Fruit fly (Drosophila melanogaster) whole organism, embryonic: ENCODE results near the gene Oatp26F.

Source experiments
- ATbp ChIP-seq: fragments of 200-800 bp; sonication (Bioruptor generic); optimal IDR thresholded peaks from 2 replicates; lab custom pipeline; 2017; ENCODE audit warnings: missing biosample characterization, mild to moderate bottlenecking, missing genetic modification characterization, missing genetic modification reagents
- Asciz ChIP-seq: fragments of 200-800 bp; sonication (Bioruptor generic); optimal IDR thresholded peaks from 2 replicates; lab custom pipeline; 2017; ENCODE audit warnings: missing biosample characterization, mild to moderate bottlenecking, missing genetic modification characterization, missing genetic modification reagents
- CG10209 ChIP-seq: fragments of 200-800 bp; sonication (Bioruptor generic); optimal IDR thresholded peaks from 3 replicates; lab custom pipeline; 2017; ENCODE audit warnings: missing biosample characterization, mild to moderate bottlenecking, missing genetic modification characterization, missing genetic modification reagents
- CG1024 ChIP-seq: fragments of 200-800 bp; sonication (Bioruptor generic); IDR thresholded peaks from 2 replicates; pipeline ENCODE4 v1.3.6; 2022; ENCODE audit warnings: missing biosample characterization, missing genetic modification characterization
- CG10274 ChIP-seq: fragments of 200-800 bp; sonication (Bioruptor generic); optimal IDR thresholded peaks from 3 replicates; lab custom pipeline; 2017; ENCODE audit warnings: missing biosample characterization, mild to moderate bottlenecking, missing genetic modification characterization
- CG10565 ChIP-seq: fragments of 200-800 bp; sonication (Bioruptor generic); optimal IDR thresholded peaks from 3 replicates; lab custom pipeline; 2016; ENCODE audit warnings: missing biosample characterization, mild to moderate bottlenecking, missing genetic modification characterization
- CG10979 ChIP-seq: fragments of 200-800 bp; sonication (Bioruptor generic); optimal IDR thresholded peaks from 2 replicates; lab custom pipeline; 2018; ENCODE audit warnings: missing biosample characterization, mild to moderate bottlenecking, missing genetic modification characterization, moderate library complexity
- CG11504 ChIP-seq: fragments of 200-800 bp; sonication (Bioruptor generic); optimal IDR thresholded peaks from 3 replicates; lab custom pipeline; 2019; ENCODE audit warnings: missing biosample characterization, mild to moderate bottlenecking, missing genetic modification characterization, moderate library complexity
- CG12299 ChIP-seq: fragments of 200-800 bp; sonication (Bioruptor generic); optimal IDR thresholded peaks from 2 replicates; lab custom pipeline; 2018; ENCODE audit warnings: missing biosample characterization, mild to moderate bottlenecking, missing genetic modification characterization
- CG12744 ChIP-seq: fragments of 200-800 bp; sonication (Bioruptor generic); optimal IDR thresholded peaks from 2 replicates; lab custom pipeline; 2016; ENCODE audit warnings: missing biosample characterization, missing genetic modification characterization
- CG13775 ChIP-seq: fragments of 200-800 bp; sonication (Bioruptor generic); optimal IDR thresholded peaks from 3 replicates; lab custom pipeline; 2017; ENCODE audit warnings: missing biosample characterization, mild to moderate bottlenecking, missing genetic modification characterization
- CG14710 ChIP-seq: fragments of 200-800 bp; sonication (Bioruptor generic); optimal IDR thresholded peaks from 3 replicates; lab custom pipeline; 2019; ENCODE audit warnings: missing biosample characterization, mild to moderate bottlenecking, missing genetic modification characterization, moderate library complexity
- CG15696 ChIP-seq: fragments of 200-800 bp; sonication (Bioruptor generic); optimal IDR thresholded peaks from 2 replicates; lab custom pipeline; 2019; ENCODE audit warnings: missing biosample characterization, mild to moderate bottlenecking, missing genetic modification characterization, moderate library complexity
- CG18476 ChIP-seq: fragments of 200-800 bp; sonication (Bioruptor generic); optimal IDR thresholded peaks from 2 replicates; lab custom pipeline; 2016; ENCODE audit warnings: missing biosample characterization, mild to moderate bottlenecking, missing genetic modification characterization
- CG18764 ChIP-seq: fragments of 200-800 bp; sonication (Bioruptor generic); optimal IDR thresholded peaks from 3 replicates; lab custom pipeline; 2016; ENCODE audit warnings: missing biosample characterization, missing genetic modification characterization
- CG3065 ChIP-seq: fragments of 200-800 bp; sonication (Bioruptor generic); optimal IDR thresholded peaks from 2 replicates; lab custom pipeline; 2016; ENCODE audit warnings: missing biosample characterization, missing genetic modification characterization
- CG3995 ChIP-seq: fragments of 200-800 bp; sonication (Bioruptor generic); optimal IDR thresholded peaks from 3 replicates; lab custom pipeline; 2016; ENCODE audit warnings: missing biosample characterization, missing genetic modification characterization
- CG4730 ChIP-seq: fragments of 200-800 bp; sonication (Bioruptor generic); IDR thresholded peaks from 2 replicates; pipeline ENCODE4 v1.3.6; 2022; ENCODE audit warnings: missing biosample characterization, missing genetic modification characterization
- CG7271 ChIP-seq: fragments of 200-800 bp; sonication (Bioruptor generic); optimal IDR thresholded peaks from 2 replicates; lab custom pipeline; 2018; ENCODE audit warnings: missing biosample characterization, mild to moderate bottlenecking, missing genetic modification characterization, moderate library complexity
- CG7987 ChIP-seq: fragments of 200-800 bp; sonication (Bioruptor generic); optimal IDR thresholded peaks from 2 replicates; lab custom pipeline; 2018; ENCODE audit warnings: missing biosample characterization, mild to moderate bottlenecking, missing genetic modification characterization, moderate library complexity
- CG9609 ChIP-seq: fragments of 200-800 bp; sonication (Bioruptor generic); optimal IDR thresholded peaks from 3 replicates; lab custom pipeline; 2016; ENCODE audit warnings: missing biosample characterization, missing genetic modification characterization
- Chrac-16 ChIP-seq: fragments of 200-800 bp; sonication (Bioruptor generic); optimal IDR thresholded peaks from 3 replicates; lab custom pipeline; 2016; ENCODE audit warnings: missing biosample characterization, missing genetic modification characterization
- Dll ChIP-seq: fragments of 200-800 bp; sonication (Bioruptor generic); IDR thresholded peaks from 4 replicates; pipeline ENCODE4 v1.3.6; 2022; ENCODE audit warnings: missing biosample characterization, missing genetic modification characterization; ENCODE audit not compliant: partially characterized antibody
- Dref ChIP-seq: fragments of 200-800 bp; sonication (Bioruptor generic); IDR thresholded peaks from 2 replicates; pipeline ENCODE4 v1.3.6; 2022; ENCODE audit warnings: missing biosample characterization, missing genetic modification characterization
- E2f2 ChIP-seq: fragments of 200-800 bp; sonication (Bioruptor generic); IDR thresholded peaks from 2 replicates; pipeline ENCODE4 v1.3.6; 2022; ENCODE audit warnings: missing biosample characterization, missing genetic modification characterization
- GATAe ChIP-seq: fragments of 200-800 bp; sonication (Bioruptor generic); conservative IDR thresholded peaks from 2 replicates; pipeline ENCODE4 v1.3.6; 2022; ENCODE audit warnings: missing biosample characterization, missing genetic modification characterization
- Hey ChIP-seq: fragments of 200-800 bp; sonication (Bioruptor generic); optimal IDR thresholded peaks from 3 replicates; lab custom pipeline; 2018; ENCODE audit warnings: missing biosample characterization, mild to moderate bottlenecking, missing genetic modification characterization
- Hmr ChIP-seq: fragments of 200-800 bp; sonication (Bioruptor generic); optimal IDR thresholded peaks from 3 replicates; lab custom pipeline; 2017; ENCODE audit warnings: mild to moderate bottlenecking, missing biosample characterization, missing genetic modification reagents, missing genetic modification characterization
- Lim3 ChIP-seq: fragments of 200-800 bp; sonication (Bioruptor generic); IDR thresholded peaks from 2 replicates; pipeline ENCODE4 v1.3.6; 2022; ENCODE audit warnings: missing biosample characterization, missing genetic modification characterization
- Ptx1 ChIP-seq: fragments of 200-800 bp; sonication (Bioruptor generic); IDR thresholded peaks from 2 replicates; pipeline ENCODE4 v1.3.6; 2022; ENCODE audit warnings: missing biosample characterization, missing genetic modification characterization
- Rx ChIP-seq: fragments of 200-800 bp; sonication (Bioruptor generic); IDR thresholded peaks from 2 replicates; pipeline ENCODE4 v1.3.6; 2022; ENCODE audit warnings: missing biosample characterization, missing genetic modification characterization
- Scr ChIP-seq: fragments of 200-800 bp; sonication (Bioruptor generic); IDR thresholded peaks from 2 replicates; pipeline ENCODE4 v1.3.6; 2022; ENCODE audit warnings: missing biosample characterization, missing genetic modification characterization; ENCODE audit not compliant: partially characterized antibody
- Vsx1 ChIP-seq: fragments of 200-800 bp; sonication (Bioruptor generic); optimal IDR thresholded peaks from 2 replicates; lab custom pipeline; 2017; ENCODE audit warnings: missing biosample characterization, mild to moderate bottlenecking, missing genetic modification characterization, missing genetic modification reagents
- ap ChIP-seq: fragments of 200-800 bp; sonication (Bioruptor generic); IDR thresholded peaks from 2 replicates; pipeline ENCODE4 v1.3.6; 2022; ENCODE audit warnings: missing biosample characterization, missing genetic modification characterization
- dan ChIP-seq: fragments of 200-800 bp; sonication (Bioruptor generic); IDR thresholded peaks from 2 replicates; pipeline ENCODE4 v1.3.6; 2022; ENCODE audit warnings: missing biosample characterization, missing genetic modification characterization
- dati ChIP-seq: fragments of 200-800 bp; sonication (Bioruptor generic); IDR thresholded peaks from 2 replicates; pipeline ENCODE4 v1.3.6; 2022; ENCODE audit warnings: missing biosample characterization, missing genetic modification characterization
- esg ChIP-seq: fragments of 200-800 bp; sonication (Bioruptor generic); conservative IDR thresholded peaks from 2 replicates; pipeline ENCODE4 v1.3.6; 2022; ENCODE audit warnings: missing biosample characterization, missing genetic modification characterization
- fd102C ChIP-seq: fragments of 200-800 bp; sonication (Bioruptor generic); optimal IDR thresholded peaks from 2 replicates; lab custom pipeline; 2018; ENCODE audit warnings: missing biosample characterization, mild to moderate bottlenecking, missing genetic modification characterization, moderate library complexity
- hb ChIP-seq: fragments of 200-800 bp; sonication (Bioruptor generic); IDR thresholded peaks from 3 replicates; pipeline ENCODE4 v1.3.6; 2022; ENCODE audit warnings: missing biosample characterization, missing genetic modification characterization; ENCODE audit not compliant: partially characterized antibody
- her ChIP-seq: fragments of 200-800 bp; sonication (Bioruptor generic); optimal IDR thresholded peaks from 2 replicates; lab custom pipeline; 2016; ENCODE audit warnings: missing biosample characterization, missing genetic modification characterization
- inv ChIP-seq: fragments of 200-800 bp; sonication (Bioruptor generic); IDR thresholded peaks from 2 replicates; pipeline ENCODE4 v1.3.6; 2022; ENCODE audit warnings: missing biosample characterization, missing genetic modification characterization; ENCODE audit not compliant: partially characterized antibody
- lab ChIP-seq: fragments of 200-800 bp; sonication (Bioruptor generic); optimal IDR thresholded peaks from 3 replicates; lab custom pipeline; 2017; ENCODE audit warnings: missing biosample characterization, missing genetic modification characterization, mild to moderate bottlenecking, moderate library complexity, missing genetic modification reagents
- lbe ChIP-seq: fragments of 200-800 bp; sonication (Bioruptor generic); optimal IDR thresholded peaks from 2 replicates; lab custom pipeline; 2016; ENCODE audit warnings: missing biosample characterization, mild to moderate bottlenecking, missing genetic modification characterization
- lov ChIP-seq, 2 experiments: fragments of 200-800 bp in 1 of 2; fragments of >200 bp in 1 of 2; sonication (Bioruptor generic) in 1 of 2; IDR thresholded peaks in 1 of 2; optimal IDR thresholded peaks in 1 of 2; 2 replicates in 1 of 2; 3 replicates in 1 of 2; pipeline versions ENCODE4 v1.3.6 to Lab custom; 2017 to 2022; ENCODE audit warnings: missing biosample characterization in 1 of 2, missing genetic modification characterization in 1 of 2
- nom ChIP-seq: fragments of 200-800 bp; sonication (Bioruptor generic); optimal IDR thresholded peaks from 2 replicates; lab custom pipeline; 2017; ENCODE audit warnings: missing biosample characterization, missing genetic modification characterization, mild to moderate bottlenecking, moderate library complexity, missing genetic modification reagents
- ro ChIP-seq: fragments of 200-800 bp; sonication (Bioruptor generic); IDR thresholded peaks from 2 replicates; pipeline ENCODE4 v1.3.6; 2022; ENCODE audit warnings: missing biosample characterization, missing genetic modification characterization
- schlank ChIP-seq: fragments of 200-800 bp; sonication (Bioruptor generic); optimal IDR thresholded peaks from 2 replicates; lab custom pipeline; 2018; ENCODE audit warnings: missing biosample characterization, mild to moderate bottlenecking, missing genetic modification characterization
- ssp ChIP-seq: fragments of 200-800 bp; sonication (Bioruptor generic); IDR thresholded peaks from 2 replicates; pipeline ENCODE4 v1.3.6; 2022; ENCODE audit warnings: missing biosample characterization, missing genetic modification characterization
- unpg ChIP-seq: fragments of 200-800 bp; sonication (Bioruptor generic); optimal IDR thresholded peaks from 3 replicates; lab custom pipeline; 2018; ENCODE audit warnings: missing biosample characterization, mild to moderate bottlenecking, missing genetic modification characterization, moderate library complexity

Oatp26F gene

DNA sequence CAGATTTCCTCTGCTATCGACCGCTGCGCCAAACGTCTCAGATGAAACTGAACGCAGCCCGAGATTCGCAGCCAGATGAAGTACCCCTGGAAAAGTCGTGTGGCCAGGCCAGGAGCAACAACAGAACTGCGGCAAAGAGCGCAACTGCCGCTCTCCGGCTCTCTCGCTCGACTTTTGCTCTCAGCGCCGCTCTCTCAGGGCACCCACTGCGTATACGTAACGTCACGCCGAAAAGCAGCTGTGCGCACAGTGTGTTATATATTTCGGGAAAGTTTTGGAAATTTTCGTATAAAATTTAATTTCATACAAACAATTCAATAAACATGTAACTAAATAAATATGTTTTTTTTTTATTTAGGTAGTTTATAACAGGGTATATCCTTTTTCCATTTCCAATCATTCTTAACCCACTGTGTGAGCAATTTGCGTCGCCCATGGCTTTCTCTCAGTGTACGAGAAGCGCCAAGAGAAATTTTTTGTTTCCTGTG is 31.1 kb downstream of the Oatp26F start, which contains the start of gene Dpp10 (continued):
- no peak for TF ChIP-seq Dll (GFP tag; lab: Robert Waterston, UW)
- peak; percentile 69 for TF ChIP-seq Vsx1 (GFP tag; lab: Kevin White, UChicago)
- peak; percentile 44 for TF ChIP-seq CG3995 (GFP tag; lab: Kevin White, UChicago)
- TF ChIP-seq hb (GFP tag; lab: Robert Waterston, UW), result no peak
- TF ChIP-seq Hmr (GFP tag; lab: Kevin White, UChicago), result peak; percentile 97
- TF ChIP-seq CG7271 (tag; lab: Kevin White, UChicago), result no peak
- peak; percentile 95 for TF ChIP-seq CG4730
- TF ChIP-seq lov (optimal IDR thresholded peaks at IDR 0.05; lab: Kevin White, UChicago), result no peak
- TF ChIP-seq lov (GFP tag; IDR thresholded peaks at IDR 0.05; lab: Robert Waterston, UW), result peak; percentile 80
- peak; percentile 84 for TF ChIP-seq CG18476 (GFP tag; lab: Kevin White, UChicago)
- TF ChIP-seq CG1024 (GFP tag; lab: Robert Waterston, UW), result peak; percentile 79
- peak; percentile 89 for TF ChIP-seq ap (GFP tag; lab: Robert Waterston, UW)
- TF ChIP-seq CG10209 (GFP tag; lab: Kevin White, UChicago), result peak; percentile 91
- peak; percentile 87 for TF ChIP-seq ssp (GFP tag; lab: Robert Waterston, UW)
- peak; percentile 84 for TF ChIP-seq ATbp
- peak; percentile 85 for TF ChIP-seq CG13775 (GFP tag; lab: Kevin White, UChicago)
- peak; percentile 86 for TF ChIP-seq CG12744 (GFP tag; lab: Kevin White, UChicago)
- TF ChIP-seq E2f2 (GFP tag; lab: Robert Waterston, UW), result peak; percentile 80
- peak; percentile 75 for TF ChIP-seq CG18764 (GFP tag; lab: Kevin White, UChicago)
- TF ChIP-seq lab, result peak; percentile 97
- TF ChIP-seq Dref, result peak; percentile 29
- peak; percentile 11 for TF ChIP-seq nom (GFP tag; lab: Kevin White, UChicago)
- TF ChIP-seq her, result peak; percentile 80
- TF ChIP-seq CG12299, result peak; percentile 88
- peak; percentile 81; the same call in 1 of the 2 replicates for TF ChIP-seq Lim3 (GFP tag; lab: Robert Waterston, UW)
- peak; percentile 88 for TF ChIP-seq unpg (GFP tag; lab: Kevin White, UChicago)
- TF ChIP-seq GATAe (GFP tag; lab: Robert Waterston, UW), result peak; percentile 92
- no peak for TF ChIP-seq CG14710 (tag; lab: Kevin White, UChicago)
- peak; percentile 85 for TF ChIP-seq schlank (tag; lab: Kevin White, UChicago)
- peak; percentile 82 for TF ChIP-seq ro (GFP tag; lab: Robert Waterston, UW)
- TF ChIP-seq Rx (GFP tag; lab: Robert Waterston, UW), result peak; percentile 89
- TF ChIP-seq Hey (tag; lab: Kevin White, UChicago), result peak; percentile 66
- no peak; the same call in 1 of the 2 replicates for TF ChIP-seq inv (GFP tag; lab: Robert Waterston, UW)
- TF ChIP-seq CG10979 (tag; lab: Kevin White, UChicago), result no peak
- TF ChIP-seq dati, result peak; percentile 71
- peak; percentile 78 for TF ChIP-seq Asciz (GFP tag; lab: Kevin White, UChicago)
- peak; percentile 65; the same call in 1 of the 2 replicates for TF ChIP-seq dan (GFP tag; lab: Robert Waterston, UW)
- peak; percentile 91 for TF ChIP-seq CG11504
- TF ChIP-seq CG9609 (GFP tag; lab: Kevin White, UChicago), result peak; percentile 80
- peak; percentile 60 for TF ChIP-seq CG7987 (GFP tag; lab: Kevin White, UChicago)
- no peak for TF ChIP-seq CG10565
- TF ChIP-seq CG10274 (GFP tag; lab: Kevin White, UChicago), result peak; percentile 70
- peak; percentile 26 for TF ChIP-seq CG3065
- TF ChIP-seq Chrac-16 (GFP tag; lab: Kevin White, UChicago), result peak; percentile 86
- TF ChIP-seq Ptx1 (GFP tag; lab: Robert Waterston, UW), result peak; percentile 97
- peak; percentile 95 for TF ChIP-seq esg (GFP tag; lab: Robert Waterston, UW)
- TF ChIP-seq fd102C (GFP tag; lab: Kevin White, UChicago), result no peak
- TF ChIP-seq Scr (GFP tag; lab: Robert Waterston, UW), result no peak; the same call in 1 of the 2 replicates
- TF ChIP-seq CG15696 (tag; lab: Kevin White, UChicago), result peak; percentile 68
- no peak for TF ChIP-seq lbe
